Worm (Caenorhabditis elegans) whole organism, L4 larva: ENCODE results near the gene ciao-2B.

Source experiments
- F10B5.3 ChIP-seq: sonication (generic microtip); optimal IDR thresholded peaks from 2 replicates; lab custom pipeline; 2016; ENCODE audit warnings: mild to moderate bottlenecking, missing genetic modification characterization, missing compliant biosample characterization
- F49E8.2 ChIP-seq: sonication (generic microtip); optimal IDR thresholded peaks from 2 replicates; lab custom pipeline; 2016; ENCODE audit warnings: missing compliant biosample characterization, mild to moderate bottlenecking, missing genetic modification characterization, borderline replicate concordance
- R02D3.7 ChIP-seq: fragments of 150-350 bp; sonication (generic microtip); optimal IDR thresholded peaks from 3 replicates; lab custom pipeline; 2014; ENCODE audit warnings: missing biosample characterization, missing genetic modification characterization
- T20F7.1 ChIP-seq: fragments of 200-800 bp; sonication (Bioruptor generic); optimal IDR thresholded peaks from 2 replicates; lab custom pipeline; 2018; ENCODE audit warnings: mild to moderate bottlenecking, missing genetic modification characterization, missing compliant biosample characterization
- Y105C5A.15 ChIP-seq: fragments of 200-800 bp; sonication (Bioruptor generic); IDR thresholded peaks from 2 replicates; pipeline ENCODE4 v1.3.6; 2022; ENCODE audit warnings: missing genetic modification characterization, missing compliant biosample characterization
- Y5F2A.4 ChIP-seq: fragments of 200-800 bp; sonication (Bioruptor generic); optimal IDR thresholded peaks from 2 replicates; lab custom pipeline; 2018; ENCODE audit warnings: mild to moderate bottlenecking, missing genetic modification characterization, missing compliant biosample characterization
- Y75B8A.6 ChIP-seq: fragments of 200-800 bp; sonication (Bioruptor generic); IDR thresholded peaks from 2 replicates; pipeline ENCODE4 v1.3.6; 2022; ENCODE audit warnings: missing genetic modification reagents, missing genetic modification characterization, missing compliant biosample characterization
- ZK546.5 ChIP-seq, 2 experiments: sonication (generic microtip); optimal IDR thresholded peaks; 2 replicates each; lab custom pipeline; 2017; ENCODE audit warnings: missing biosample characterization in 2 of 2, missing genetic modification characterization in 2 of 2
- aly-2 ChIP-seq: sonication (generic microtip); optimal IDR thresholded peaks from 2 replicates; lab custom pipeline; 2018; ENCODE audit warnings: missing biosample characterization, missing genetic modification characterization
- ceh-62 ChIP-seq: sonication (generic microtip); optimal IDR thresholded peaks from 2 replicates; lab custom pipeline; 2017; ENCODE audit warnings: missing biosample characterization, missing genetic modification characterization
- daf-8 ChIP-seq: fragments of 200-800 bp; sonication (Bioruptor generic); IDR thresholded peaks from 2 replicates; pipeline ENCODE4 v1.3.6; 2022; ENCODE audit warnings: missing genetic modification characterization, missing compliant biosample characterization
- dmd-6 ChIP-seq: fragments of 200-800 bp; sonication (Bioruptor generic); IDR thresholded peaks from 2 replicates; pipeline ENCODE4 v1.3.6; 2022; ENCODE audit warnings: missing genetic modification reagents, missing genetic modification characterization, missing compliant biosample characterization
- dmd-8 ChIP-seq: fragments of 200-800 bp; sonication (Bioruptor generic); IDR thresholded peaks from 2 replicates; pipeline ENCODE4 v1.3.6; 2022; ENCODE audit warnings: missing genetic modification characterization, missing compliant biosample characterization
- dmd-9 ChIP-seq: fragments of 200-800 bp; sonication (Bioruptor generic); IDR thresholded peaks from 2 replicates; pipeline ENCODE4 v1.3.6; 2022; ENCODE audit warnings: missing genetic modification reagents, missing genetic modification characterization, missing compliant biosample characterization
- duxl-1 ChIP-seq: sonication (generic microtip); optimal IDR thresholded peaks from 2 replicates; lab custom pipeline; 2016; ENCODE audit warnings: mild to moderate bottlenecking, missing genetic modification characterization, moderate library complexity, missing compliant biosample characterization; ENCODE audit not compliant: poor library complexity
- dve-1 ChIP-seq: sonication (generic microtip); optimal IDR thresholded peaks from 2 replicates; lab custom pipeline; 2017; ENCODE audit warnings: antibody characterized with exemption, mild to moderate bottlenecking, missing genetic modification characterization, missing compliant biosample characterization; ENCODE audit not compliant: insufficient read depth
- egl-27 ChIP-seq: sonication (generic microtip); optimal IDR thresholded peaks from 3 replicates; lab custom pipeline; 2017; ENCODE audit warnings: missing biosample characterization, missing genetic modification reagents, missing genetic modification characterization
- egl-43 ChIP-seq: fragments of 200-800 bp; sonication (Bioruptor generic); IDR thresholded peaks from 2 replicates; pipeline ENCODE4 v1.3.6; 2022; ENCODE audit warnings: missing genetic modification reagents, missing genetic modification characterization, missing compliant biosample characterization
- gei-8 ChIP-seq: fragments of 200-800 bp; sonication (Bioruptor generic); optimal IDR thresholded peaks from 2 replicates; lab custom pipeline; 2018; ENCODE audit warnings: mild to moderate bottlenecking, missing genetic modification characterization, missing compliant biosample characterization
- hlh-11 ChIP-seq: fragments of 200-800 bp; sonication (Bioruptor generic); optimal IDR thresholded peaks from 2 replicates; lab custom pipeline; 2018; ENCODE audit warnings: mild to moderate bottlenecking, missing genetic modification characterization, missing compliant biosample characterization
- hmg-1.1 ChIP-seq: fragments of 200-800 bp; sonication (Bioruptor generic); IDR thresholded peaks from 2 replicates; pipeline ENCODE4 v1.3.6; 2022; ENCODE audit warnings: missing genetic modification reagents, missing genetic modification characterization, missing compliant biosample characterization
- lim-7 ChIP-seq: fragments of 200-800 bp; sonication (Bioruptor generic); IDR thresholded peaks from 2 replicates; pipeline ENCODE4 v1.3.6; 2022; ENCODE audit warnings: missing genetic modification characterization, missing compliant biosample characterization
- lin-1 ChIP-seq: fragments of 200-800 bp; sonication (Bioruptor generic); IDR thresholded peaks from 2 replicates; pipeline ENCODE4 v1.3.6; 2022; ENCODE audit warnings: missing genetic modification reagents, missing genetic modification characterization, missing compliant biosample characterization
- lin-13 ChIP-seq: fragments of 150-350 bp; optimal IDR thresholded peaks from 2 replicates; lab custom pipeline; 2014; ENCODE audit warnings: missing biosample characterization, missing genetic modification reagents, missing genetic modification characterization
- lin-15B ChIP-seq: fragments of 150-350 bp; sonication (generic microtip); optimal IDR thresholded peaks from 3 replicates; lab custom pipeline; 2014; ENCODE audit warnings: missing biosample characterization, missing genetic modification characterization
- lin-29 ChIP-seq: fragments of 200-800 bp; sonication (Bioruptor generic); IDR thresholded peaks from 2 replicates; pipeline ENCODE4 v1.3.6; 2022; ENCODE audit warnings: missing genetic modification reagents, missing genetic modification characterization, missing compliant biosample characterization
- lin-38 ChIP-seq: fragments of 200-800 bp; sonication (Bioruptor generic); IDR thresholded peaks from 2 replicates; pipeline ENCODE4 v1.3.6; 2022; ENCODE audit warnings: missing genetic modification reagents, missing genetic modification characterization, missing compliant biosample characterization
- lin-39 ChIP-seq: fragments of 150-350 bp; optimal IDR thresholded peaks from 2 replicates; lab custom pipeline; 2014; ENCODE audit warnings: missing biosample characterization, missing genetic modification reagents, missing genetic modification characterization
- lir-3 ChIP-seq: sonication (generic microtip); optimal IDR thresholded peaks from 2 replicates; lab custom pipeline; 2016; ENCODE audit warnings: mild to moderate bottlenecking, missing genetic modification characterization, missing compliant biosample characterization
- lsy-2 ChIP-seq, 2 experiments: fragments of 150-350 bp in 1 of 2; sonication (generic microtip) in 1 of 2; optimal IDR thresholded peaks; 2 replicates each; lab custom pipeline; 2014 to 2017; ENCODE audit warnings: missing biosample characterization in 2 of 2, missing genetic modification characterization in 2 of 2
- madf-9 ChIP-seq: fragments of 200-800 bp; sonication (Bioruptor generic); conservative IDR thresholded peaks from 2 replicates; pipeline ENCODE4 v1.3.6; 2022; ENCODE audit warnings: missing genetic modification reagents, missing genetic modification characterization, missing compliant biosample characterization
- mdl-1 ChIP-seq, 2 experiments: fragments of 150-350 bp in 1 of 2; sonication (generic microtip) in 1 of 2; optimal IDR thresholded peaks; 2 replicates each; lab custom pipeline; 2014 to 2017; ENCODE audit warnings: missing biosample characterization in 2 of 2, missing genetic modification characterization in 2 of 2
- mdt-29 ChIP-seq: fragments of 200-800 bp; sonication (Bioruptor generic); IDR thresholded peaks from 2 replicates; pipeline ENCODE4 v1.3.6; 2022; ENCODE audit warnings: missing genetic modification reagents, missing genetic modification characterization, missing compliant biosample characterization
- mxl-3 ChIP-seq: fragments of 200-800 bp; sonication (Bioruptor generic); optimal IDR thresholded peaks from 2 replicates; lab custom pipeline; 2018; ENCODE audit warnings: mild to moderate bottlenecking, missing genetic modification characterization, missing compliant biosample characterization
- nhr-10 ChIP-seq: fragments of 150-350 bp; optimal IDR thresholded peaks from 2 replicates; lab custom pipeline; 2014; ENCODE audit warnings: missing biosample characterization, missing genetic modification characterization
- nhr-102 ChIP-seq: sonication (generic microtip); optimal IDR thresholded peaks from 2 replicates; lab custom pipeline; 2016; ENCODE audit warnings: mild to moderate bottlenecking, missing genetic modification characterization, moderate library complexity, missing compliant biosample characterization
- nhr-11 ChIP-seq: fragments of 150-350 bp; optimal IDR thresholded peaks from 2 replicates; lab custom pipeline; 2014; ENCODE audit warnings: missing biosample characterization, missing genetic modification characterization
- nhr-111 ChIP-seq: fragments of 200-800 bp; sonication (Bioruptor generic); optimal IDR thresholded peaks from 2 replicates; lab custom pipeline; 2018; ENCODE audit warnings: mild to moderate bottlenecking, missing genetic modification characterization, missing compliant biosample characterization
- nhr-25 ChIP-seq: sonication (generic microtip); optimal IDR thresholded peaks from 2 replicates; lab custom pipeline; 2017; ENCODE audit warnings: missing genetic modification characterization, mild to moderate bottlenecking, missing compliant biosample characterization, antibody characterized with exemption, moderate library complexity, borderline replicate concordance; ENCODE audit not compliant: insufficient read depth
- nhr-41 ChIP-seq: fragments of 200-800 bp; sonication (Bioruptor generic); IDR thresholded peaks from 2 replicates; pipeline ENCODE4 v1.3.6; 2022; ENCODE audit warnings: missing genetic modification reagents, missing genetic modification characterization, missing compliant biosample characterization
- nhr-42 ChIP-seq: fragments of 200-800 bp; sonication (Bioruptor generic); IDR thresholded peaks from 2 replicates; pipeline ENCODE4 v1.3.6; 2022; ENCODE audit warnings: missing genetic modification characterization, missing compliant biosample characterization
- nhr-76 ChIP-seq: fragments of 150-350 bp; optimal IDR thresholded peaks from 2 replicates; lab custom pipeline; 2014; ENCODE audit warnings: missing biosample characterization, missing genetic modification characterization
- saeg-2 ChIP-seq: fragments of 200-800 bp; sonication (Bioruptor generic); IDR thresholded peaks from 2 replicates; pipeline ENCODE4 v1.3.6; 2022; ENCODE audit warnings: missing genetic modification reagents, missing genetic modification characterization, missing compliant biosample characterization
- skn-1 ChIP-seq: fragments of 150-350 bp; optimal IDR thresholded peaks from 2 replicates; lab custom pipeline; 2014; ENCODE audit warnings: missing biosample characterization, missing genetic modification characterization
- tag-97 ChIP-seq: fragments of 200-800 bp; sonication (Bioruptor generic); IDR thresholded peaks from 2 replicates; pipeline ENCODE4 v1.3.6; 2022; ENCODE audit warnings: missing genetic modification characterization, missing compliant biosample characterization
- unc-130 ChIP-seq: sonication (generic microtip); optimal IDR thresholded peaks from 2 replicates; lab custom pipeline; 2016; ENCODE audit warnings: missing genetic modification reagents, missing genetic modification characterization, missing compliant biosample characterization
- unc-39 ChIP-seq: sonication (generic microtip); optimal IDR thresholded peaks from 2 replicates; lab custom pipeline; 2017; ENCODE audit warnings: missing biosample characterization, missing genetic modification characterization
- zip-2 ChIP-seq: fragments of 150-350 bp; optimal IDR thresholded peaks from 2 replicates; lab custom pipeline; 2014; ENCODE audit warnings: missing biosample characterization, missing genetic modification characterization
- ztf-11 ChIP-seq: fragments of 150-350 bp; optimal IDR thresholded peaks from 2 replicates; lab custom pipeline; 2014; ENCODE audit warnings: missing biosample characterization, missing genetic modification characterization

ciao-2B gene

ce11 chrIII:13464493-13465362 is 25.4 kb upstream of the ciao-2B start, which contains the start of gene kel-3:
Gene kel-3, plus strand, starts transcription at chrIII:13464820.
- peak; percentile 80 for TF ChIP-seq lin-38
- TF ChIP-seq nhr-111 (GFP tag; lab: Kevin White, UChicago), result no peak
- TF ChIP-seq nhr-76, result no peak
- TF ChIP-seq dmd-9 (GFP tag; lab: Robert Waterston, UW), result peak; percentile 67
- TF ChIP-seq dve-1, result peak; percentile 98
- peak; percentile 74 for TF ChIP-seq nhr-11 (tag; lab: Kevin White, UChicago)
- peak; percentile 89 for TF ChIP-seq unc-130 (GFP tag; lab: Kevin White, UChicago)
- TF ChIP-seq nhr-10 (tag; lab: Kevin White, UChicago), result peak; percentile 69
- TF ChIP-seq mdt-29 (GFP tag; lab: Robert Waterston, UW), result peak; percentile 82
- TF ChIP-seq Y105C5A.15, result peak; percentile 83
- TF ChIP-seq lir-3 (tag; lab: Kevin White, UChicago), result peak; percentile 7
- TF ChIP-seq nhr-102 (tag; lab: Kevin White, UChicago), result peak; percentile 90
- TF ChIP-seq R02D3.7 (tag; lab: Kevin White, UChicago), result no peak
- TF ChIP-seq ceh-62 (tag; lab: Kevin White, UChicago), result no peak
- peak; percentile 82 for TF ChIP-seq lin-13 (GFP tag; lab: Kevin White, UChicago)
- TF ChIP-seq lsy-2 (tag; optimal IDR thresholded peaks at IDR 0.05; lab: Kevin White, UChicago), result peak; percentile 63 to 86
- peak; percentile 98 for TF ChIP-seq hlh-11
- TF ChIP-seq zip-2 (tag; lab: Kevin White, UChicago), result peak; percentile 58
- peak; percentile 34; the same call in 1 of the 2 replicates for TF ChIP-seq daf-8 (GFP tag; lab: Robert Waterston, UW)
- TF ChIP-seq skn-1, result no peak
- peak; percentile 92 for TF ChIP-seq F49E8.2 (tag; lab: Kevin White, UChicago)
- TF ChIP-seq nhr-41 (GFP tag; lab: Robert Waterston, UW), result no peak; the same call in 1 of the 2 replicates
- peak; percentile 70 for TF ChIP-seq egl-43 (GFP tag; lab: Robert Waterston, UW)
- no peak for TF ChIP-seq tag-97 (GFP tag; lab: Robert Waterston, UW)
- peak in 1 of 2 experiments; percentile 63 for TF ChIP-seq ZK546.5 (tag; optimal IDR thresholded peaks at IDR 0.05; lab: Kevin White, UChicago)
- TF ChIP-seq madf-9 (GFP tag; lab: Robert Waterston, UW), result peak; percentile 9
- peak; percentile 24 to 47 for TF ChIP-seq mdl-1 (tag; optimal IDR thresholded peaks at IDR 0.05; lab: Kevin White, UChicago)
- TF ChIP-seq F10B5.3 (tag; lab: Kevin White, UChicago), result peak; percentile 76
- TF ChIP-seq gei-8 (GFP tag; lab: Kevin White, UChicago), result peak; percentile 88
- TF ChIP-seq mxl-3 (GFP tag; lab: Kevin White, UChicago), result no peak
- TF ChIP-seq nhr-42 (GFP tag; lab: Robert Waterston, UW), result peak; percentile 86
- no peak for TF ChIP-seq unc-39 (tag; lab: Kevin White, UChicago)
- TF ChIP-seq dmd-6 (GFP tag; lab: Robert Waterston, UW), result peak; percentile 88
- TF ChIP-seq aly-2, result peak; percentile 95
- TF ChIP-seq lin-39 (tag; lab: Kevin White, UChicago), result peak; percentile 58
- peak; percentile 11 for TF ChIP-seq lin-15B (tag; lab: Kevin White, UChicago)
- TF ChIP-seq T20F7.1 (GFP tag; lab: Kevin White, UChicago), result peak; percentile 65
- TF ChIP-seq dmd-8, result peak; percentile 78; the same call in 1 of the 2 replicates
- TF ChIP-seq hmg-1.1, result peak; percentile 67; the same call in 1 of the 2 replicates
- TF ChIP-seq Y75B8A.6 (GFP tag; lab: Robert Waterston, UW), result peak; percentile 70; the same call in 1 of the 2 replicates
- no peak for TF ChIP-seq ztf-11 (tag; lab: Kevin White, UChicago)
- TF ChIP-seq Y5F2A.4, result peak; percentile 78
- no peak for TF ChIP-seq nhr-25 (tag; lab: Kevin White, UChicago)
- no peak; the same call in none of the 2 replicates for TF ChIP-seq lim-7 (GFP tag; lab: Robert Waterston, UW)
- peak; percentile 81 for TF ChIP-seq lin-1 (GFP tag; lab: Robert Waterston, UW)
- TF ChIP-seq duxl-1, result peak; percentile 84
- peak; percentile 62; the same call in 1 of the 2 replicates for TF ChIP-seq saeg-2 (GFP tag; lab: Robert Waterston, UW)
- no peak for TF ChIP-seq egl-27 (tag; lab: Kevin White, UChicago)
- no peak; the same call in 1 of the 2 replicates for TF ChIP-seq lin-29 (GFP tag; lab: Robert Waterston, UW)
